Worm (Caenorhabditis elegans) whole organism, mixed stage, embryonic: ENCODE data around the gene C50H2.13.

Source experiments
- ceh-83 ChIP-seq: fragments of 200-800 bp; sonication (Bioruptor generic); optimal IDR thresholded peaks from 2 replicates; lab custom pipeline; 2018; ENCODE audit warnings: mild to moderate bottlenecking, missing genetic modification characterization, missing compliant biosample characterization
- lin-13 ChIP-seq: fragments of 150-350 bp; optimal IDR thresholded peaks from 2 replicates; lab custom pipeline; 2014; ENCODE audit warnings: missing biosample characterization, missing genetic modification characterization
- mep-1 ChIP-seq: fragments of 150-350 bp; optimal IDR thresholded peaks from 2 replicates; lab custom pipeline; 2017; ENCODE audit warnings: missing biosample characterization, missing genetic modification reagents, missing genetic modification characterization, inconsistent platforms
- nhr-237 ChIP-seq: fragments of 150-350 bp; optimal IDR thresholded peaks from 2 replicates; lab custom pipeline; 2014; ENCODE audit warnings: missing biosample characterization, missing genetic modification characterization
- zip-8 ChIP-seq: fragments of 150-350 bp; optimal IDR thresholded peaks from 2 replicates; lab custom pipeline; 2014; ENCODE audit warnings: missing biosample characterization, missing genetic modification characterization

- TF ChIP-seq mep-1 (tag; lab: Kevin White, UChicago) (no peak), lin-13 (tag; lab: Kevin White, UChicago) (no peak), nhr-237 (tag; lab: Kevin White, UChicago) (no peak), zip-8 (no peak), ceh-83 (GFP tag; lab: Kevin White, UChicago) (no peak)
These were observed 16.7 kb downstream of the C50H2.13 start, which contains the start of gene fipr-12 for ce11 chrV:9943039-9943438.
